Worm (Caenorhabditis elegans) whole organism, L4 larva: ENCODE data around the gene capg-2.
A peak's percentile ranks its signal among the peaks of the same experiment; 100 is the strongest.

Experiments
- R02D3.7 ChIP-seq: fragments of 150-350 bp; sonication (generic microtip); optimal IDR thresholded peaks from 3 replicates; lab custom pipeline; 2014; ENCODE audit warnings: missing biosample characterization, missing genetic modification characterization
- ama-1 ChIP-seq: fragments of 150-350 bp; optimal IDR thresholded peaks from 2 replicates; lab custom pipeline; 2014; ENCODE audit warnings: inconsistent platforms, mixed read lengths
- daf-12 ChIP-seq: fragments of 150-350 bp; optimal IDR thresholded peaks from 2 replicates; lab custom pipeline; 2014; ENCODE audit warnings: missing biosample characterization, missing genetic modification reagents, missing genetic modification characterization
- dpl-1 ChIP-seq: fragments of 150-350 bp; optimal IDR thresholded peaks from 2 replicates; lab custom pipeline; 2014; ENCODE audit warnings: missing biosample characterization, missing genetic modification reagents, missing genetic modification characterization
- lin-13 ChIP-seq: fragments of 150-350 bp; optimal IDR thresholded peaks from 2 replicates; lab custom pipeline; 2014; ENCODE audit warnings: missing biosample characterization, missing genetic modification reagents, missing genetic modification characterization
- lsy-2 ChIP-seq, 2 experiments: fragments of 150-350 bp in 1 of 2; sonication (generic microtip) in 1 of 2; optimal IDR thresholded peaks; 2 replicates each; lab custom pipeline; 2014 to 2017; ENCODE audit warnings: missing biosample characterization in 2 of 2, missing genetic modification characterization in 2 of 2
- nhr-11 ChIP-seq: fragments of 150-350 bp; optimal IDR thresholded peaks from 2 replicates; lab custom pipeline; 2014; ENCODE audit warnings: missing biosample characterization, missing genetic modification characterization
- nhr-76 ChIP-seq: fragments of 150-350 bp; optimal IDR thresholded peaks from 2 replicates; lab custom pipeline; 2014; ENCODE audit warnings: missing biosample characterization, missing genetic modification characterization
- nhr-77 ChIP-seq: fragments of 150-350 bp; optimal IDR thresholded peaks from 2 replicates; lab custom pipeline; 2014; ENCODE audit warnings: missing biosample characterization, missing genetic modification characterization
- pqm-1 ChIP-seq: sonication (generic microtip); optimal IDR thresholded peaks from 2 replicates; lab custom pipeline; 2017; ENCODE audit warnings: missing biosample characterization, missing genetic modification characterization
- sdz-12 ChIP-seq: fragments of 200-800 bp; sonication (Bioruptor generic); optimal IDR thresholded peaks from 2 replicates; lab custom pipeline; 2018; ENCODE audit warnings: mild to moderate bottlenecking, missing genetic modification characterization, missing compliant biosample characterization
- unc-62 ChIP-seq, 3 experiments: fragments of 150-350 bp in 1 of 3; sonication (generic microtip); optimal IDR thresholded peaks in 2 of 3; peaks in 1 of 3; 1 replicate in 1 of 3; 2 replicates in 2 of 3; lab custom pipeline; 2014 to 2017; ENCODE audit warnings: missing biosample characterization in 3 of 3, missing genetic modification characterization in 3 of 3, missing genetic modification reagents in 3 of 3, missing genotype in 1 of 3
- zag-1 ChIP-seq: fragments of 150-350 bp; optimal IDR thresholded peaks from 2 replicates; lab custom pipeline; 2014; ENCODE audit warnings: missing biosample characterization, missing genetic modification characterization
- ztf-11 ChIP-seq: fragments of 150-350 bp; optimal IDR thresholded peaks from 2 replicates; lab custom pipeline; 2014; ENCODE audit warnings: missing biosample characterization, missing genetic modification characterization

- TF ChIP-seq nhr-77 (tag; lab: Kevin White, UChicago) = no peak
- no peak for TF ChIP-seq ztf-11 (tag; lab: Kevin White, UChicago)
- no peak for TF ChIP-seq lsy-2 (tag; optimal IDR thresholded peaks at IDR 0.05; lab: Kevin White, UChicago)
- TF ChIP-seq sdz-12 (GFP tag; lab: Kevin White, UChicago) = no peak
- TF ChIP-seq unc-62 (GFP tag; optimal IDR thresholded peaks at IDR 0.05 in 1 of 2; lab: Kevin White, UChicago) = no peak
- TF ChIP-seq unc-62 (tag; optimal IDR thresholded peaks at IDR 0.05; lab: Kevin White, UChicago) = no peak
- no peak for TF ChIP-seq daf-12 (tag; lab: Kevin White, UChicago)
- TF ChIP-seq pqm-1 (tag; lab: Kevin White, UChicago) = no peak
- TF ChIP-seq ama-1 = no peak
- TF ChIP-seq dpl-1 = no peak
- no peak for TF ChIP-seq zag-1 (tag; lab: Kevin White, UChicago)
- TF ChIP-seq nhr-76 (tag; lab: Kevin White, UChicago) = no peak
- TF ChIP-seq lin-13 (GFP tag; lab: Kevin White, UChicago) = no peak
- peak; percentile 17 for TF ChIP-seq nhr-11 (tag; lab: Kevin White, UChicago)
- TF ChIP-seq R02D3.7 = no peak
These were observed 2.4 kb upstream of the capg-2 start, which contains the start of gene twk-24 for ce11 chrV:12269272-12269767.
